Fruit fly (Drosophila melanogaster): ENCODE data around the gene CAH5.
A peak's percentile ranks its signal among the peaks of the same experiment; 100 is the strongest.

Gene CAH5

DNA sequence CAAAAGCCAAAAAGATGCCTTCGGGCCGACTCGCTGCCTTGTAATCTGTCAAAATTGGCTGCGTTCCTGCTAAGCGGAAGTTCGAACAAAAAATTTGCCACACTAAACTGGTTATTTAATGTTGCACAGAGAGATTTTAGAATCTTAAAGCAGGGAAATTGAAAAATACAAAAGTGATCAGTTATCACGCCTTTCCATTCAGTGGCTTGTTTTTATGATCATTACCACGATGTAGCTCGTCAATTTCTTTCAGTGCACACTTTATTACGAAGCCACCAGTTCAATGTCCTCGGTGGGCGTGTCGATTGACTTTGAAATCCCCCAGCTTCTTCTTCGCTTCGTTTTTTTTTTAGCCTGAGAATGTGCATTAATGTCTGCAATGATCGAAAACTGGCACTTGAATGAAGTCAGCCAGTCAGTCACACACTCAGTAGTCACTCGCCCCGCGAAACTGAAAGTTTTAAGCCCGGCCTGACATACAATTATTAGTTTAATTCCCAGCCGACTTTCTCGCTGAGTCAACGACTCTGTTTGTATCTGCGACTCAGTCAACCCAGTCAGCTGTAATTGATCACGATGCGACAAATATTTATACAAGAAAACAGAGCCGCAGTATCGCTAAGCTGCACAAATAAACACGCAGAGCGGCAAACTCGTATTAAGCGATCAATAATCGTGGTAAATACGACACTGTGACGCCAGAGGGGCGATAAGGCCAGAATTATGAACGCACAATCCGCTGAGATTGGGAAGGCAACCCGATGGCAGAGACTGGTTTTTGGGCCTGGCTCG, 46.7 kb downstream of the CAH5 start (continued):
- peak; percentile 67 for TF ChIP-seq Awh (GFP tag; IDR thresholded peaks at IDR 0.05)
- peak; percentile 45 for TF ChIP-seq CG12219 (GFP tag; optimal IDR thresholded peaks at IDR 0.05)
- no peak for TF ChIP-seq B-H2 (GFP tag; optimal IDR thresholded peaks at IDR 0.05)
- TF ChIP-seq al (GFP tag; IDR thresholded peaks at IDR 0.05) = no peak
- no peak for TF ChIP-seq ssp (GFP tag; IDR thresholded peaks at IDR 0.05)
- no peak for TF ChIP-seq CG12104 (GFP tag; optimal IDR thresholded peaks at IDR 0.05)
- peak; percentile 86 for TF ChIP-seq fd64A (GFP tag; optimal IDR thresholded peaks at IDR 0.05)
- peak; percentile 65 for TF ChIP-seq CG17359 (tag; optimal IDR thresholded peaks at IDR 0.05)
- TF ChIP-seq Dek (tag; optimal IDR thresholded peaks at IDR 0.05) = no peak
- no peak for TF ChIP-seq CG10274 (GFP tag; optimal IDR thresholded peaks at IDR 0.05)
- TF ChIP-seq CG15601 (tag; optimal IDR thresholded peaks at IDR 0.05) = peak; percentile 74
- no peak for TF ChIP-seq CG31224 (GFP tag; IDR thresholded peaks at IDR 0.05)
- TF ChIP-seq da (GFP tag; optimal IDR thresholded peaks at IDR 0.05) = peak; percentile 32
- TF ChIP-seq sens (GFP tag) = peak; percentile 27
- TF ChIP-seq Lhr (GFP tag; optimal IDR thresholded peaks at IDR 0.05) = peak; percentile 9
- peak; percentile 45; the same call in 1 of the 2 replicates for TF ChIP-seq CG31441 (GFP tag; IDR thresholded peaks at IDR 0.05)
- no peak for TF ChIP-seq Sry-δ (GFP tag; optimal IDR thresholded peaks at IDR 0.05)
- TF ChIP-seq CG1792 (GFP tag; optimal IDR thresholded peaks at IDR 0.05) = peak; percentile 40
- TF ChIP-seq her (GFP tag; optimal IDR thresholded peaks at IDR 0.05) = no peak
- TF ChIP-seq onecut (GFP tag; IDR thresholded peaks at IDR 0.05) = peak; percentile 80
- no peak for TF ChIP-seq HmgD (GFP tag; optimal IDR thresholded peaks at IDR 0.05)
- peak; percentile 78 for TF ChIP-seq gsb-n (tag; optimal IDR thresholded peaks at IDR 0.05)
- TF ChIP-seq sc (optimal IDR thresholded peaks at IDR 0.05) = no peak
- TF ChIP-seq sc (GFP tag; optimal IDR thresholded peaks at IDR 0.05) = peak; percentile 60
- no peak for TF ChIP-seq stwl (tag; optimal IDR thresholded peaks at IDR 0.05)
- no peak for TF ChIP-seq CG15479 (GFP tag; optimal IDR thresholded peaks at IDR 0.05)
- TF ChIP-seq CG10431 (GFP tag; optimal IDR thresholded peaks at IDR 0.05) = peak; percentile 29
- peak; percentile 27 for TF ChIP-seq CG18599 (GFP tag; optimal IDR thresholded peaks at IDR 0.05)
- no peak for TF ChIP-seq jigr1 (GFP tag; IDR thresholded peaks at IDR 0.05)

DNA sequence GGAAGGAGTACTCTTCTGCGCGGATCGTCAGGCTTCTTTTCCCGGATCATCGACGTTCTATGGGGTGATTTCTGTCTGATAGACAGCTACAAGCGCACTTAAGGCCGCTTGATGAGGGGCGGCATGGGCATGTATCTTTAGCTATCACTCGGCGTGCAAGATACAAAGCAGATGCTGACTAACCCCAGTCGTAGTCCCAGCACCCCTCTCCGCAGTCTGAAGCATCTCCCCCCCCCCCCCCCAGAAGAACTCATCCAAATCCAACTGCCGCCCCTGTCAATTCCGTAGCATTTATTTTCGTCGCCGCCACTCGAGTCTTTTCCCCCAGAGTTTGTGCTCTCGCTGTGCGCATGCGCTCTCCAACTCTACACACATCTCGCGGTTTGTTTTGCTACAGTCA, 47.9 kb downstream of the CAH5 start:
- peak; percentile 47; the same call in 1 of the 2 replicates for TF ChIP-seq Drgx (GFP tag; IDR thresholded peaks at IDR 0.05)
- no peak for TF ChIP-seq Side (GFP tag; optimal IDR thresholded peaks at IDR 0.05)
- TF ChIP-seq HmgD (GFP tag; optimal IDR thresholded peaks at IDR 0.05) = no peak
- TF ChIP-seq CG13894 (tag; optimal IDR thresholded peaks at IDR 0.05) = peak; percentile 10
- TF ChIP-seq Xrp1 (GFP tag; IDR thresholded peaks at IDR 0.05) = no peak
- TF ChIP-seq CG3726 (GFP tag; IDR thresholded peaks at IDR 0.05) = no peak
- TF ChIP-seq E2f1 (GFP tag; IDR thresholded peaks at IDR 0.05) = peak; percentile 49
- no peak for TF ChIP-seq jing (GFP tag; optimal IDR thresholded peaks at IDR 0.05)
- 0 out of 2 replicates have a peak, but pooled peaks have one; percentile 13 for TF ChIP-seq Ada2b (GFP tag; IDR thresholded peaks at IDR 0.05)
- TF ChIP-seq twi (tag; optimal IDR thresholded peaks at IDR 0.05) = peak; percentile 53
- no peak for TF ChIP-seq run (tag; optimal IDR thresholded peaks at IDR 0.05)
- no peak for TF ChIP-seq CG9797 (GFP tag; optimal IDR thresholded peaks at IDR 0.05)
- TF ChIP-seq Dad (GFP tag; optimal IDR thresholded peaks at IDR 0.05) = no peak
- TF ChIP-seq Fer3 (tag; optimal IDR thresholded peaks at IDR 0.05) = no peak
- peak; percentile 1 for TF ChIP-seq CG15514 (GFP tag; optimal IDR thresholded peaks at IDR 0.05)
- TF ChIP-seq Chrac-16 (GFP tag; optimal IDR thresholded peaks at IDR 0.05) = no peak
- TF ChIP-seq ttk (GFP tag; IDR thresholded peaks at IDR 0.05) = peak; percentile 60; the same call in 1 of the 2 replicates
- TF ChIP-seq CG6175 (GFP tag; IDR thresholded peaks at IDR 0.05) = 0 out of 3 replicates have a peak, but pooled peaks have one; percentile 13
- 0 out of 3 replicates have a peak, but pooled peaks have one; percentile 25 for TF ChIP-seq dysf (GFP tag; IDR thresholded peaks at IDR 0.05)
- TF ChIP-seq disco-r (GFP tag; optimal IDR thresholded peaks at IDR 0.05) = no peak
- TF ChIP-seq Kr (GFP tag; optimal IDR thresholded peaks at IDR 0.05) = no peak
- no peak for TF ChIP-seq gem (tag; optimal IDR thresholded peaks at IDR 0.05)
- TF ChIP-seq CG8290 (GFP tag; optimal IDR thresholded peaks at IDR 0.05) = no peak
- TF ChIP-seq CG8290 (tag; optimal IDR thresholded peaks at IDR 0.05) = peak in 1 of 2 experiments; percentile 31
